Fruit fly (Drosophila melanogaster) whole organism: Measurements from ENCODE around the gene CG31988.

ENCODE experiments used
- CG8478 ChIP-seq: fragments of >200 bp; optimal IDR thresholded peaks from 2 replicates; lab custom pipeline; 2018; ENCODE audit warnings: inconsistent platforms
- Dll ChIP-seq: fragments of >200 bp; optimal IDR thresholded peaks from 2 replicates; lab custom pipeline; 2017
- pan ChIP-seq: fragments of >200 bp; optimal IDR thresholded peaks from 2 replicates; lab custom pipeline; 2017
- usp ChIP-seq: fragments of >200 bp; optimal IDR thresholded peaks from 2 replicates; lab custom pipeline; 2017; ENCODE audit warnings: missing biosample characterization, missing genetic modification characterization, mixed read lengths

DNA sequence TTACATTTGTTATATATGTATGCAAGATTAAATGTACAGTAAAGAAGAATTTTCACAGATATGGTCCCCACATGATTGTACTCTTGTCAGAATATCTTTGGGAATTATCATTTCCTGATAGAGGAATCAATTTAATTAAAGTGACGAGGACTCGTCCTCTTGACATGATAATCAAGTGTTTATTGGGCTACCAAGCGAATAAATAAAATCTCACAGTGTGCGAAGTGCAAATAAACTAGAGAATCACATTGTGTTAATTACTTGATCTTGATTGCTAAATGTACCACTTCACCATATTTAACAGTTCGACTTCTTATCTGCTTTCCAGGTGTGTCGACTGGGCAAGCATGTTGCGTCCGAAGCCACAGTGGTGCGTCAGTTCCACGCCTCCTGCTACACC is 32.7 kb downstream of the CG31988 start:
- TF ChIP-seq CG8478 (lab: Kevin White, UChicago) (no peak), pan (lab: Kevin White, UChicago) (no peak), Dll (lab: Kevin White, UChicago) (no peak), usp (no peak)
